Worm (Caenorhabditis elegans): Measurements from ENCODE around the gene srj-53.

DNA sequence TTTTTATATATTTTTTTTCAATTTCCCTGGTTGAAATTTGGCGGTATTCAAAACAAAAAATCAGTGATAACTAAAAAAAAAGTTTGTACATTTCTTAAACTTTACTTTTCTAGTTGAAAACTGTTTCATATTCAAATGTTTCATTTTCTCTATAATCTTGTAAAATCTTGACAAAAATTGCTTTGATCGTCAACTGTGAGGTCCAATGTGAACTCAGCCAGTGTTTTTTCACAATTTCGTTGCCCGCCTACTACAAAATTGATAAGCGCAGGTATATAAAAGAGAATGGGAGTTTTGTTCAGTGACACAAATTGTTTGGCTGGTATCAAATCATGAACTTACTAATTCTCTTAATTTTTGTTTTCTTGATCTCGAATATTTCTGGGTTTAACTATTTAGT lies 47.6 kb downstream of the srj-53 start, which contains the start of gene ugt-42:
- TF ChIP-seq nhr-237 (tag; optimal IDR thresholded peaks at IDR 0.05) (no peak), lin-13 (tag; optimal IDR thresholded peaks at IDR 0.05) (no peak), snpc-4 (tag; optimal IDR thresholded peaks at IDR 0.05) (no peak), unc-39 (tag; optimal IDR thresholded peaks at IDR 0.05) (no peak)

Data from whole organism, mixed stage, embryonic.